Fruit fly (Drosophila melanogaster) whole organism, embryonic: ENCODE measurements around the gene nudE.

Source experiments
- Atf3 ChIP-seq: fragments of 200-800 bp; sonication (Bioruptor generic); optimal IDR thresholded peaks from 3 replicates; lab custom pipeline; 2016; ENCODE audit warnings: missing biosample characterization, missing genetic modification characterization
- Atf6 ChIP-seq: fragments of 200-800 bp; sonication (Bioruptor generic); IDR thresholded peaks from 2 replicates; pipeline ENCODE4 v1.3.6; 2022; ENCODE audit warnings: missing biosample characterization, missing genetic modification characterization
- CG10959 ChIP-seq: fragments of 200-800 bp; sonication (Bioruptor generic); IDR thresholded peaks from 2 replicates; pipeline ENCODE4 v1.3.6; 2022; ENCODE audit warnings: missing biosample characterization, missing genetic modification characterization
- CG11085 ChIP-seq: fragments of 200-800 bp; sonication (Bioruptor generic); IDR thresholded peaks from 2 replicates; pipeline ENCODE4 v1.3.6; 2022; ENCODE audit warnings: missing biosample characterization, missing genetic modification characterization
- CG12071 ChIP-seq: fragments of 200-800 bp; sonication (Bioruptor generic); optimal IDR thresholded peaks from 3 replicates; lab custom pipeline; 2018; ENCODE audit warnings: missing biosample characterization, mild to moderate bottlenecking, missing genetic modification characterization
- CG13287 ChIP-seq: fragments of 200-800 bp; sonication (Bioruptor generic); IDR thresholded peaks from 2 replicates; pipeline ENCODE4 v1.3.6; 2022; ENCODE audit warnings: missing biosample characterization, missing genetic modification characterization; ENCODE audit not compliant: partially characterized antibody
- CG13894 ChIP-seq: fragments of 200-800 bp; sonication (Bioruptor generic); optimal IDR thresholded peaks from 3 replicates; lab custom pipeline; 2018; ENCODE audit warnings: missing biosample characterization, mild to moderate bottlenecking, missing genetic modification characterization, moderate library complexity
- CG15479 ChIP-seq: fragments of 200-800 bp; sonication (Bioruptor generic); optimal IDR thresholded peaks from 3 replicates; lab custom pipeline; 2019; ENCODE audit warnings: missing biosample characterization, mild to moderate bottlenecking, missing genetic modification characterization, moderate library complexity
- CG1647 ChIP-seq: fragments of 200-800 bp; sonication (Bioruptor generic); optimal IDR thresholded peaks from 3 replicates; lab custom pipeline; 2016; ENCODE audit warnings: missing biosample characterization, missing genetic modification characterization
- CG17612 ChIP-seq: fragments of 200-800 bp; sonication (Bioruptor generic); IDR thresholded peaks from 2 replicates; pipeline ENCODE4 v1.3.6; 2022; ENCODE audit warnings: missing biosample characterization, missing genetic modification characterization
- CG2199 ChIP-seq: fragments of 200-800 bp; sonication (Bioruptor generic); IDR thresholded peaks from 3 replicates; pipeline ENCODE4 v1.3.6; 2022; ENCODE audit warnings: missing biosample characterization, missing genetic modification characterization
- CG3163 ChIP-seq: fragments of 200-800 bp; sonication (Bioruptor generic); optimal IDR thresholded peaks from 3 replicates; lab custom pipeline; 2016; ENCODE audit warnings: missing biosample characterization, missing genetic modification characterization
- CG3847 ChIP-seq: fragments of 200-800 bp; sonication (Bioruptor generic); IDR thresholded peaks from 2 replicates; pipeline ENCODE4 v1.3.6; 2022; ENCODE audit warnings: missing biosample characterization, missing genetic modification characterization
- CG7963 ChIP-seq: fragments of 200-800 bp; sonication (Bioruptor generic); IDR thresholded peaks from 3 replicates; pipeline ENCODE4 v1.3.6; 2022; ENCODE audit warnings: missing biosample characterization, missing genetic modification characterization; ENCODE audit not compliant: partially characterized antibody
- CG8478 ChIP-seq: fragments of >200 bp; optimal IDR thresholded peaks from 2 replicates; lab custom pipeline; 2018
- CG8924 ChIP-seq: fragments of 200-800 bp; optimal IDR thresholded peaks from 3 replicates; lab custom pipeline; 2019; ENCODE audit warnings: missing biosample characterization, mild to moderate bottlenecking, missing genetic modification characterization, moderate library complexity
- CkIIα-i1 ChIP-seq: fragments of 200-800 bp; sonication (Bioruptor generic); IDR thresholded peaks from 2 replicates; pipeline ENCODE4 v1.3.6; 2022; ENCODE audit warnings: missing biosample characterization, missing genetic modification characterization
- CoRest ChIP-seq: fragments of 200-800 bp; sonication (Bioruptor generic); optimal IDR thresholded peaks from 3 replicates; lab custom pipeline; 2018; ENCODE audit warnings: missing biosample characterization, mild to moderate bottlenecking, missing genetic modification characterization, moderate library complexity
- CrebB ChIP-seq: fragments of 200-800 bp; sonication (Bioruptor generic); optimal IDR thresholded peaks from 3 replicates; lab custom pipeline; 2018; ENCODE audit warnings: missing biosample characterization, mild to moderate bottlenecking, missing genetic modification characterization
- Dref ChIP-seq: fragments of 200-800 bp; sonication (Bioruptor generic); IDR thresholded peaks from 2 replicates; pipeline ENCODE4 v1.3.6; 2022; ENCODE audit warnings: missing biosample characterization, missing genetic modification characterization
- E2f1 ChIP-seq: fragments of 200-800 bp; sonication (Bioruptor generic); IDR thresholded peaks from 2 replicates; pipeline ENCODE4 v1.3.6; 2022; ENCODE audit warnings: missing biosample characterization, missing genetic modification characterization
- Elba2 ChIP-seq: fragments of 200-800 bp; sonication (Bioruptor generic); optimal IDR thresholded peaks from 3 replicates; lab custom pipeline; 2016; ENCODE audit warnings: missing biosample characterization, missing genetic modification characterization
- Fer1 ChIP-seq: fragments of 200-800 bp; sonication (Bioruptor generic); optimal IDR thresholded peaks from 2 replicates; lab custom pipeline; 2017; ENCODE audit warnings: missing biosample characterization, mild to moderate bottlenecking, missing genetic modification characterization
- Hr78 ChIP-seq, 2 experiments: fragments of 200-800 bp in 1 of 2; fragments of >200 bp in 1 of 2; sonication (Bioruptor generic) in 1 of 2; optimal IDR thresholded peaks; 2 replicates each; lab custom pipeline; 2017 to 2019; ENCODE audit warnings: missing biosample characterization in 2 of 2, missing genetic modification characterization in 2 of 2, mild to moderate bottlenecking in 1 of 2, moderate library complexity in 1 of 2
- Jarid2 ChIP-seq: fragments of 200-800 bp; sonication (Bioruptor generic); optimal IDR thresholded peaks from 3 replicates; lab custom pipeline; 2017; ENCODE audit warnings: mild to moderate bottlenecking, missing biosample characterization, missing genetic modification reagents, missing genetic modification characterization
- Lim3 ChIP-seq: fragments of 200-800 bp; sonication (Bioruptor generic); IDR thresholded peaks from 2 replicates; pipeline ENCODE4 v1.3.6; 2022; ENCODE audit warnings: missing biosample characterization, missing genetic modification characterization
- Lpt ChIP-seq: fragments of >200 bp; optimal IDR thresholded peaks from 2 replicates; lab custom pipeline; 2018; ENCODE audit warnings: missing biosample characterization, missing genetic modification characterization
- NfI ChIP-seq: fragments of 200-800 bp; sonication (Bioruptor generic); optimal IDR thresholded peaks from 3 replicates; lab custom pipeline; 2018; ENCODE audit warnings: missing biosample characterization, mild to moderate bottlenecking, missing genetic modification characterization, moderate library complexity
- Side ChIP-seq: fragments of 200-800 bp; sonication (Bioruptor generic); optimal IDR thresholded peaks from 2 replicates; lab custom pipeline; 2016; ENCODE audit warnings: missing biosample characterization, missing genetic modification characterization
- Stat92E ChIP-seq, 3 experiments: fragments of >200 bp in 2 of 3; fragments of 200-800 bp in 1 of 3; sonication (Bioruptor generic) in 1 of 3; optimal IDR thresholded peaks; 2 replicates each; lab custom pipeline; 2017 to 2019; ENCODE audit warnings: missing biosample characterization in 3 of 3, missing genetic modification characterization in 3 of 3, mild to moderate bottlenecking in 1 of 3, moderate library complexity in 1 of 3
- Trl ChIP-seq, 3 experiments: fragments of >200 bp in 2 of 3; fragments of 200-800 bp in 1 of 3; sonication (Bioruptor generic) in 1 of 3; optimal IDR thresholded peaks; 2 replicates in 1 of 3; 3 replicates in 2 of 3; lab custom pipeline; 2016 to 2017; ENCODE audit warnings: missing biosample characterization in 1 of 3, missing genetic modification characterization in 1 of 3
- abd-A ChIP-seq: fragments of 200-800 bp; sonication (Bioruptor generic); optimal IDR thresholded peaks from 3 replicates; lab custom pipeline; 2019; ENCODE audit warnings: missing biosample characterization, mild to moderate bottlenecking, missing genetic modification characterization, moderate library complexity
- bbx ChIP-seq: fragments of 200-800 bp; sonication (Bioruptor generic); IDR thresholded peaks from 2 replicates; pipeline ENCODE4 v1.3.6; 2022; ENCODE audit warnings: missing biosample characterization, missing genetic modification characterization; ENCODE audit not compliant: partially characterized antibody
- chif ChIP-seq, 2 experiments: fragments of 200-800 bp; sonication (Bioruptor generic); optimal IDR thresholded peaks; 3 replicates each; lab custom pipeline; 2016; ENCODE audit warnings: missing biosample characterization in 2 of 2, missing genetic modification characterization in 2 of 2
- danr ChIP-seq: fragments of 200-800 bp; sonication (Bioruptor generic); IDR thresholded peaks from 2 replicates; pipeline ENCODE4 v1.3.6; 2022; ENCODE audit warnings: missing biosample characterization, missing genetic modification characterization
- en ChIP-seq: fragments of 200-800 bp; sonication (Bioruptor generic); optimal IDR thresholded peaks from 2 replicates; lab custom pipeline; 2016; ENCODE audit warnings: missing biosample characterization, missing genetic modification characterization
- gcm ChIP-seq: fragments of 200-800 bp; sonication (Bioruptor generic); optimal IDR thresholded peaks from 2 replicates; lab custom pipeline; 2019; ENCODE audit warnings: missing biosample characterization, mild to moderate bottlenecking, missing genetic modification characterization, moderate library complexity
- gcm2 ChIP-seq: fragments of 200-800 bp; sonication (Bioruptor generic); optimal IDR thresholded peaks from 2 replicates; lab custom pipeline; 2016; ENCODE audit warnings: missing biosample characterization, missing genetic modification characterization
- hb ChIP-seq: fragments of 200-800 bp; sonication (Bioruptor generic); IDR thresholded peaks from 3 replicates; pipeline ENCODE4 v1.3.6; 2022; ENCODE audit warnings: missing biosample characterization, missing genetic modification characterization; ENCODE audit not compliant: partially characterized antibody
- hkb ChIP-seq, 2 experiments: fragments of 200-800 bp in 1 of 2; fragments of >200 bp in 1 of 2; sonication (Bioruptor generic) in 1 of 2; IDR thresholded peaks in 1 of 2; optimal IDR thresholded peaks in 1 of 2; 2 replicates each; pipeline versions ENCODE4 v1.3.6 to Lab custom; 2017 to 2022; ENCODE audit warnings: missing biosample characterization in 1 of 2, missing genetic modification characterization in 1 of 2
- ind ChIP-seq: fragments of 200-800 bp; sonication (Bioruptor generic); optimal IDR thresholded peaks from 3 replicates; lab custom pipeline; 2016; ENCODE audit warnings: missing biosample characterization, missing genetic modification characterization
- nerfin-1 ChIP-seq: fragments of 200-800 bp; sonication (Bioruptor generic); optimal IDR thresholded peaks from 3 replicates; lab custom pipeline; 2019; ENCODE audit warnings: missing biosample characterization, mild to moderate bottlenecking, missing genetic modification characterization, moderate library complexity
- org-1 ChIP-seq: fragments of 200-800 bp; sonication (Bioruptor generic); optimal IDR thresholded peaks from 2 replicates; lab custom pipeline; 2017; ENCODE audit warnings: missing biosample characterization, missing genetic modification characterization
- pb ChIP-seq: fragments of 200-800 bp; sonication (Bioruptor generic); optimal IDR thresholded peaks from 3 replicates; lab custom pipeline; 2016; ENCODE audit warnings: missing biosample characterization, missing genetic modification characterization
- sd ChIP-seq: fragments of 200-800 bp; sonication (Bioruptor generic); optimal IDR thresholded peaks from 3 replicates; lab custom pipeline; 2018; ENCODE audit warnings: missing biosample characterization, mild to moderate bottlenecking, missing genetic modification characterization, moderate library complexity
- sqz ChIP-seq: fragments of 200-800 bp; sonication (Bioruptor generic); optimal IDR thresholded peaks from 3 replicates; lab custom pipeline; 2018; ENCODE audit warnings: missing biosample characterization, mild to moderate bottlenecking, missing genetic modification characterization
- stc ChIP-seq: fragments of 200-800 bp; sonication (Bioruptor generic); IDR thresholded peaks from 2 replicates; pipeline ENCODE4 v1.3.6; 2022; ENCODE audit warnings: missing biosample characterization, missing genetic modification characterization
- trh ChIP-seq: fragments of 200-800 bp; sonication (Bioruptor generic); optimal IDR thresholded peaks from 2 replicates; lab custom pipeline; 2016; ENCODE audit warnings: missing biosample characterization, missing genetic modification characterization

Gene nudE

dm6 chr3L:9855784-9856426 is 43.1 kb upstream of the nudE start (continued):
- TF ChIP-seq CkIIα-i1 (GFP tag; lab: Robert Waterston, UW) (peak; percentile 51; the same call in 1 of the 2 replicates), bbx (0 out of 2 replicates have a peak, but pooled peaks have one; percentile 13), CG3163 (GFP tag; lab: Kevin White, UChicago) (peak; percentile 85), Dref (GFP tag; lab: Robert Waterston, UW) (no peak), nerfin-1 (tag; lab: Kevin White, UChicago) (peak; percentile 97), Stat92E (GFP tag; optimal IDR thresholded peaks at IDR 0.05; lab: Kevin White, UChicago) (peak in 1 of 3 experiments; percentile 96), Lpt (GFP tag; lab: Kevin White, UChicago) (no peak), CG8478 (lab: Kevin White, UChicago) (no peak), CG15479 (peak; percentile 98), CG13894 (tag; lab: Kevin White, UChicago) (peak; percentile 74), CG11085 (GFP tag; lab: Robert Waterston, UW) (peak; percentile 90), CG12071 (GFP tag; lab: Kevin White, UChicago) (peak; percentile 96), en (GFP tag; lab: Kevin White, UChicago) (peak; percentile 96), CG7963 (GFP tag; lab: Robert Waterston, UW) (no peak), CrebB (tag; lab: Kevin White, UChicago) (peak; percentile 91), Fer1 (GFP tag; lab: Kevin White, UChicago) (peak; percentile 94), CG3847 (GFP tag; lab: Robert Waterston, UW) (peak; percentile 93), Trl (optimal IDR thresholded peaks at IDR 0.05; lab: Kevin White, UChicago) (no peak), Trl (GFP tag; optimal IDR thresholded peaks at IDR 0.05; lab: Kevin White, UChicago) (peak; percentile 98), hkb (optimal IDR thresholded peaks at IDR 0.05; lab: Kevin White, UChicago) (peak; percentile 81), hkb (GFP tag; IDR thresholded peaks at IDR 0.05; lab: Robert Waterston, UW) (peak; percentile 97), Elba2 (GFP tag; lab: Kevin White, UChicago) (peak; percentile 88), CoRest (peak; percentile 97), pb (GFP tag; lab: Kevin White, UChicago) (peak; percentile 95), CG2199 (GFP tag; lab: Robert Waterston, UW) (peak; percentile 99), sqz (GFP tag; lab: Kevin White, UChicago) (peak; percentile 93), hb (no peak), trh (GFP tag; lab: Kevin White, UChicago) (peak; percentile 91), Atf3 (GFP tag; lab: Kevin White, UChicago) (peak; percentile 97), stc (GFP tag; lab: Robert Waterston, UW) (peak; percentile 97), Hr78 (GFP tag; optimal IDR thresholded peaks at IDR 0.05; lab: Kevin White, UChicago) (peak in 1 of 2 experiments; percentile 93), gcm (GFP tag; lab: Kevin White, UChicago) (peak; percentile 97), chif (GFP tag; optimal IDR thresholded peaks at IDR 0.05; lab: Kevin White, UChicago) (peak; percentile 97 to 99), CG1647 (peak; percentile 93), Lim3 (GFP tag; lab: Robert Waterston, UW) (peak; percentile 87; the same call in 1 of the 2 replicates), CG17612 (GFP tag; lab: Robert Waterston, UW) (peak; percentile 92), org-1 (GFP tag; lab: Kevin White, UChicago) (peak; percentile 98), Atf6 (GFP tag; lab: Robert Waterston, UW) (peak; percentile 92), Side (GFP tag; lab: Kevin White, UChicago) (peak; percentile 99), E2f1 (GFP tag; lab: Robert Waterston, UW) (peak; percentile 95), NfI (peak; percentile 89), CG13287 (GFP tag; lab: Robert Waterston, UW) (no peak), CG8924 (tag; lab: Kevin White, UChicago) (peak; percentile 98), Jarid2 (GFP tag; lab: Kevin White, UChicago) (peak; percentile 86), ind (GFP tag; lab: Kevin White, UChicago) (peak; percentile 98), sd (tag; lab: Kevin White, UChicago) (peak; percentile 80), abd-A (tag; lab: Kevin White, UChicago) (peak; percentile 58), gcm2 (peak; percentile 96), CG10959 (GFP tag; lab: Robert Waterston, UW) (peak; percentile 98), danr (GFP tag; lab: Robert Waterston, UW) (peak; percentile 94)
